Worm (Caenorhabditis elegans) whole organism, late embryonic: ENCODE measurements around the gene Y34F4.3.

Source experiments
- Y22D7AL.16 ChIP-seq: sonication (generic microtip); optimal IDR thresholded peaks from 2 replicates; lab custom pipeline; 2016; ENCODE audit warnings: missing genetic modification characterization, missing compliant biosample characterization
- pqm-1 ChIP-seq: sonication (generic microtip); optimal IDR thresholded peaks from 2 replicates; lab custom pipeline; 2016; ENCODE audit warnings: missing genetic modification characterization, missing compliant biosample characterization

- TF ChIP-seq Y22D7AL.16 (tag; lab: Kevin White, UChicago) (no peak), pqm-1 (tag; lab: Kevin White, UChicago) (no peak)
Observed at ce11 chrIII:1043790-1044189, 27.8 kb upstream of the Y34F4.3 start.
